Fruit fly (Drosophila melanogaster) whole organism, adult: ENCODE results near the gene CG17110.

Experiments used
- CG11617 ChIP-seq: fragments of 200-800 bp; sonication (Bioruptor generic); optimal IDR thresholded peaks from 2 replicates; lab custom pipeline; 2017; ENCODE audit warnings: mild to moderate bottlenecking, missing biosample characterization, missing genetic modification reagents, missing genetic modification characterization
- CG12768 ChIP-seq: fragments of 200-800 bp; sonication (Bioruptor generic); optimal IDR thresholded peaks from 2 replicates; lab custom pipeline; 2017; ENCODE audit warnings: missing biosample characterization, missing genetic modification characterization, mild to moderate bottlenecking, moderate library complexity, missing genetic modification reagents
- CG14711 ChIP-seq: fragments of 200-800 bp; sonication (Bioruptor generic); optimal IDR thresholded peaks from 2 replicates; lab custom pipeline; 2018; ENCODE audit warnings: missing biosample characterization, mild to moderate bottlenecking, missing genetic modification characterization, moderate library complexity
- CG1620 ChIP-seq: fragments of 200-800 bp; sonication (Bioruptor generic); optimal IDR thresholded peaks from 2 replicates; lab custom pipeline; 2016; ENCODE audit warnings: missing biosample characterization, missing genetic modification characterization
- CG33017 ChIP-seq: fragments of 200-800 bp; sonication (Bioruptor generic); optimal IDR thresholded peaks from 2 replicates; lab custom pipeline; 2018; ENCODE audit warnings: missing biosample characterization, mild to moderate bottlenecking, missing genetic modification characterization, moderate library complexity
- CG5204 ChIP-seq: fragments of 200-800 bp; sonication (Bioruptor generic); optimal IDR thresholded peaks from 2 replicates; lab custom pipeline; 2016; ENCODE audit warnings: missing biosample characterization, missing genetic modification characterization
- CG7045 ChIP-seq: fragments of 200-800 bp; sonication (Bioruptor generic); optimal IDR thresholded peaks from 2 replicates; lab custom pipeline; 2017; ENCODE audit warnings: missing biosample characterization, mild to moderate bottlenecking, missing genetic modification characterization
- CG7101 ChIP-seq: fragments of 200-800 bp; sonication (Bioruptor generic); optimal IDR thresholded peaks from 2 replicates; lab custom pipeline; 2018; ENCODE audit warnings: missing biosample characterization, mild to moderate bottlenecking, missing genetic modification characterization, moderate library complexity
- Clk ChIP-seq: fragments of 200-800 bp; sonication (Bioruptor generic); optimal IDR thresholded peaks from 2 replicates; lab custom pipeline; 2017; ENCODE audit warnings: missing biosample characterization, missing genetic modification characterization
- Crg-1 ChIP-seq: fragments of 200-800 bp; sonication (Bioruptor generic); optimal IDR thresholded peaks from 2 replicates; lab custom pipeline; 2016; ENCODE audit warnings: missing biosample characterization, missing genetic modification characterization
- Hr96 ChIP-seq: fragments of 200-800 bp; sonication (Bioruptor generic); optimal IDR thresholded peaks from 2 replicates; lab custom pipeline; 2016; ENCODE audit warnings: missing biosample characterization, missing genetic modification characterization
- Mnt ChIP-seq: fragments of 200-800 bp; sonication (Bioruptor generic); optimal IDR thresholded peaks from 2 replicates; lab custom pipeline; 2016; ENCODE audit warnings: missing biosample characterization, mild to moderate bottlenecking, missing genetic modification characterization
- bab1 ChIP-seq: fragments of 200-800 bp; sonication (Bioruptor generic); optimal IDR thresholded peaks from 3 replicates; lab custom pipeline; 2019; ENCODE audit warnings: missing biosample characterization, mild to moderate bottlenecking, missing genetic modification characterization, moderate library complexity
- cic ChIP-seq: fragments of 200-800 bp; sonication (Bioruptor generic); optimal IDR thresholded peaks from 2 replicates; lab custom pipeline; 2017; ENCODE audit warnings: missing biosample characterization, mild to moderate bottlenecking, missing genetic modification characterization, moderate library complexity
- cnc ChIP-seq, 2 experiments: fragments of >200 bp; optimal IDR thresholded peaks; 2 replicates each; lab custom pipeline; 2017
- kay ChIP-seq: fragments of 200-800 bp; sonication (Bioruptor generic); peaks from one replicate; lab custom pipeline; 2016; ENCODE audit warnings: missing biosample characterization, missing genetic modification characterization, borderline replicate concordance
- ovo ChIP-seq: fragments of 200-800 bp; sonication (Bioruptor generic); optimal IDR thresholded peaks from 2 replicates; lab custom pipeline; 2016; ENCODE audit warnings: missing biosample characterization, missing genetic modification characterization
- pad ChIP-seq: fragments of 200-800 bp; sonication (Bioruptor generic); optimal IDR thresholded peaks from 3 replicates; lab custom pipeline; 2017; ENCODE audit warnings: missing biosample characterization, missing genetic modification characterization, mild to moderate bottlenecking, moderate library complexity, missing genetic modification reagents
- tj ChIP-seq: fragments of 200-800 bp; sonication (Bioruptor generic); optimal IDR thresholded peaks from 3 replicates; lab custom pipeline; 2017; ENCODE audit warnings: missing biosample characterization, mild to moderate bottlenecking, missing genetic modification characterization, moderate library complexity
- toe ChIP-seq: fragments of 200-800 bp; sonication (Bioruptor generic); optimal IDR thresholded peaks from 2 replicates; lab custom pipeline; 2016; ENCODE audit warnings: missing biosample characterization, missing genetic modification characterization

CG17110 gene

dm6 chr3R:23091586-23092228 is at the start of gene CG17110, which contains the start of gene CG6726:
CG17110 (plus strand) TSS chr3R:23091724.
CG6726 (plus strand) TSS chr3R:23091724.
- TF ChIP-seq Hr96 (GFP tag; lab: Kevin White, UChicago) (peak; percentile 15), Mnt (peak; percentile 21), toe (GFP tag; lab: Kevin White, UChicago) (peak; percentile 1), kay (GFP tag; lab: Kevin White, UChicago) (peak; percentile 66), CG33017 (tag; lab: Kevin White, UChicago) (no peak)

- TF ChIP-seq Hr96 (GFP tag; lab: Kevin White, UChicago), result no peak
- no peak for TF ChIP-seq Mnt
- no peak for TF ChIP-seq ovo (GFP tag; lab: Kevin White, UChicago)
- TF ChIP-seq cnc (optimal IDR thresholded peaks at IDR 0.05; lab: Kevin White, UChicago), result no peak
- no peak for TF ChIP-seq CG11617
- TF ChIP-seq CG33017 (tag; lab: Kevin White, UChicago), result no peak
- no peak for TF ChIP-seq CG7101
- no peak for TF ChIP-seq Crg-1 (GFP tag; lab: Kevin White, UChicago)
- no peak for TF ChIP-seq bab1 (GFP tag; lab: Kevin White, UChicago)
- no peak for TF ChIP-seq CG5204 (GFP tag; lab: Kevin White, UChicago)
- no peak for TF ChIP-seq CG12768
- TF ChIP-seq CG7045 (GFP tag; lab: Kevin White, UChicago), result no peak
- TF ChIP-seq CG1620 (GFP tag; lab: Kevin White, UChicago), result no peak
- no peak for TF ChIP-seq toe (GFP tag; lab: Kevin White, UChicago)
- no peak for TF ChIP-seq cic (GFP tag; lab: Kevin White, UChicago)
- TF ChIP-seq CG14711, result no peak
- no peak for TF ChIP-seq tj (GFP tag; lab: Kevin White, UChicago)
- no peak for TF ChIP-seq pad (GFP tag; lab: Kevin White, UChicago)
- TF ChIP-seq Clk (GFP tag; lab: Kevin White, UChicago), result no peak
Observed at dm6 chr3R:23041941-23042340, 49.6 kb upstream of the CG17110 start, which contains the start of gene CG13838. CG13838 (plus strand) TSS chr3R:23042241.

- TF ChIP-seq Crg-1 (GFP tag; lab: Kevin White, UChicago), result no peak
- no peak for TF ChIP-seq CG12768
- TF ChIP-seq cnc (optimal IDR thresholded peaks at IDR 0.05; lab: Kevin White, UChicago), result no peak
- no peak for TF ChIP-seq kay (GFP tag; lab: Kevin White, UChicago)
- TF ChIP-seq CG7045 (GFP tag; lab: Kevin White, UChicago), result no peak
- TF ChIP-seq CG11617, result no peak
- no peak for TF ChIP-seq CG5204 (GFP tag; lab: Kevin White, UChicago)
- TF ChIP-seq tj (GFP tag; lab: Kevin White, UChicago), result no peak
- no peak for TF ChIP-seq Clk (GFP tag; lab: Kevin White, UChicago)
Observed at dm6 chr3R:23042746-23043265, 48.7 kb upstream of the CG17110 start.

DNA sequence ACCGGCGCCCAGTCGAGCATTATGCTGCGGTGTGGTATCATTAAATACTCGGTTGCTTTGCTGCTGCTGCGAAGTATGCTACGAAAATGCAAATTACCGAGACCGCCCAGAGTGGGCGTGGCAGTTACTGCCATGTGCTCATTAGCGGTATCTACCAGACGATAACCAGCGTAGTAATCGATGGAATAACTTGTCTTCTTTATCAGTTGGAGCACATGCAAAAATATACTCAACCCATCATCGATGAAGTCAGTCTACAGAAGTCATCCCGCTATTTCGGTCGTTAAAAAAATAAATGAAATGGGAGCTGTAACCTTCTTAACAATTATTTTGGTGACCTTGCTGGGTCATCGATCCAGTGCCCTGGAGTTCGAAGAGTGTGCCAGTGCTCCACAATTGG is 47.8 kb upstream of the CG17110 start, which contains the start of gene CG13837:
Gene CG13837, plus strand, starts transcription at position 301 of the 400 bp plus-strand sequence.
- no peak for TF ChIP-seq CG33017 (tag; lab: Kevin White, UChicago)
- no peak for TF ChIP-seq pad (GFP tag; lab: Kevin White, UChicago)
- TF ChIP-seq ovo (GFP tag; lab: Kevin White, UChicago), result no peak
- TF ChIP-seq CG7101, result no peak
- no peak for TF ChIP-seq CG14711
- TF ChIP-seq CG5204 (GFP tag; lab: Kevin White, UChicago), result no peak
- TF ChIP-seq Hr96 (GFP tag; lab: Kevin White, UChicago), result no peak
- no peak for TF ChIP-seq bab1 (GFP tag; lab: Kevin White, UChicago)
- no peak for TF ChIP-seq kay (GFP tag; lab: Kevin White, UChicago)
- no peak for TF ChIP-seq CG1620 (GFP tag; lab: Kevin White, UChicago)

dm6 chr3R:23046529-23046943 is 45.0 kb upstream of the CG17110 start:
- peak; percentile 7 for TF ChIP-seq Hr96 (GFP tag; lab: Kevin White, UChicago)
- TF ChIP-seq Crg-1 (GFP tag; lab: Kevin White, UChicago), result no peak
- no peak for TF ChIP-seq Mnt
- TF ChIP-seq ovo (GFP tag; lab: Kevin White, UChicago), result no peak
- peak; percentile 25 for TF ChIP-seq CG5204 (GFP tag; lab: Kevin White, UChicago)
- no peak for TF ChIP-seq toe (GFP tag; lab: Kevin White, UChicago)
- peak; percentile 10 for TF ChIP-seq CG7101
- no peak for TF ChIP-seq bab1 (GFP tag; lab: Kevin White, UChicago)
- peak; percentile 24 for TF ChIP-seq CG12768
- no peak for TF ChIP-seq pad (GFP tag; lab: Kevin White, UChicago)
- no peak for TF ChIP-seq CG14711
- no peak for TF ChIP-seq tj (GFP tag; lab: Kevin White, UChicago)
- no peak for TF ChIP-seq CG1620 (GFP tag; lab: Kevin White, UChicago)
- TF ChIP-seq CG11617, result no peak
- TF ChIP-seq cic (GFP tag; lab: Kevin White, UChicago), result no peak
- no peak for TF ChIP-seq cnc (optimal IDR thresholded peaks at IDR 0.05; lab: Kevin White, UChicago)
- no peak for TF ChIP-seq Clk (GFP tag; lab: Kevin White, UChicago)
- TF ChIP-seq CG33017 (tag; lab: Kevin White, UChicago), result peak; percentile 33
- TF ChIP-seq CG7045 (GFP tag; lab: Kevin White, UChicago), result peak; percentile 9
- TF ChIP-seq kay (GFP tag; lab: Kevin White, UChicago), result no peak
